Worm (Caenorhabditis elegans) whole organism, early embryonic: ENCODE results near the gene Y41C4A.9.

Experiments
- F13C5.2 ChIP-seq: sonication (generic microtip); optimal IDR thresholded peaks from 2 replicates; lab custom pipeline; 2017; ENCODE audit warnings: mild to moderate bottlenecking, missing genetic modification characterization, inconsistent platforms, missing compliant biosample characterization
- aly-1 ChIP-seq: sonication (generic microtip); optimal IDR thresholded peaks from 2 replicates; lab custom pipeline; 2016; ENCODE audit warnings: missing genetic modification characterization, missing compliant biosample characterization
- ama-1 ChIP-seq: fragments of 150-350 bp; optimal IDR thresholded peaks from 2 replicates; lab custom pipeline; 2014
- ceh-13 ChIP-seq: fragments of 200-800 bp; sonication (Bioruptor generic); optimal IDR thresholded peaks from 2 replicates; lab custom pipeline; 2018; ENCODE audit warnings: mild to moderate bottlenecking, missing genetic modification characterization, missing compliant biosample characterization
- ceh-36 ChIP-seq: sonication (generic microtip); optimal IDR thresholded peaks from 2 replicates; lab custom pipeline; 2016; ENCODE audit warnings: missing genetic modification characterization, inconsistent platforms, missing compliant biosample characterization
- ets-7 ChIP-seq: sonication (generic microtip); optimal IDR thresholded peaks from 2 replicates; lab custom pipeline; 2016; ENCODE audit warnings: missing genotype, missing genetic modification characterization, missing compliant biosample characterization
- flt-1 ChIP-seq: fragments of 200-800 bp; sonication (Bioruptor generic); IDR thresholded peaks from 2 replicates; pipeline ENCODE4 v1.3.6; 2022; ENCODE audit warnings: missing genetic modification characterization, missing compliant biosample characterization
- hmbx-1 ChIP-seq: sonication (generic microtip); optimal IDR thresholded peaks from 2 replicates; lab custom pipeline; 2016; ENCODE audit warnings: mild to moderate bottlenecking, missing genetic modification characterization, missing compliant biosample characterization
- hnd-1 ChIP-seq: sonication (generic microtip); optimal IDR thresholded peaks from 2 replicates; lab custom pipeline; 2016; ENCODE audit warnings: missing genetic modification characterization, missing compliant biosample characterization

ce11 chrIII:11727010-11727409 is 8.6 kb upstream of the Y41C4A.9 start:
- TF ChIP-seq aly-1 (tag; lab: Kevin White, UChicago), result no peak
- no peak for TF ChIP-seq hmbx-1 (tag; lab: Kevin White, UChicago)
- TF ChIP-seq F13C5.2 (tag; lab: Kevin White, UChicago), result no peak
- no peak for TF ChIP-seq ceh-13
- TF ChIP-seq ama-1 (lab: Kevin White, UChicago), result no peak
- TF ChIP-seq flt-1 (GFP tag; lab: Robert Waterston, UW), result no peak
- TF ChIP-seq ceh-36 (tag; lab: Kevin White, UChicago), result no peak
- TF ChIP-seq hnd-1 (tag; lab: Kevin White, UChicago), result no peak
- no peak for TF ChIP-seq ets-7 (tag; lab: Kevin White, UChicago)
